Worm (Caenorhabditis elegans): ENCODE results near the gene cht-4.

Gene cht-4

ce11 chrIII:1687999-1688398 lies 30.7 kb upstream of the cht-4 start, which contains the start of gene Y22D7AR.7:
Gene Y22D7AR.7 (minus strand): TSS chrIII:1688099.
- no peak for TF ChIP-seq B0310.2 (tag; optimal IDR thresholded peaks at IDR 0.05)
- TF ChIP-seq hmbx-1 (tag; optimal IDR thresholded peaks at IDR 0.05), result no peak
- no peak for TF ChIP-seq scrt-1 (GFP tag; IDR thresholded peaks at IDR 0.05)
- no peak for TF ChIP-seq ceh-36 (tag; optimal IDR thresholded peaks at IDR 0.05)
- no peak for TF ChIP-seq aly-1 (tag; optimal IDR thresholded peaks at IDR 0.05)
- no peak for TF ChIP-seq tbx-11 (GFP tag; IDR thresholded peaks at IDR 0.05)
- no peak for TF ChIP-seq pes-1 (GFP tag; IDR thresholded peaks at IDR 0.05)
- no peak for TF ChIP-seq tbx-37 (GFP tag; conservative IDR thresholded peaks at IDR 0.05)
- no peak for TF ChIP-seq ama-1 (optimal IDR thresholded peaks at IDR 0.05)
- TF ChIP-seq hmg-4 (GFP tag; optimal IDR thresholded peaks at IDR 0.05), result no peak
- TF ChIP-seq ceh-13 (GFP tag; optimal IDR thresholded peaks at IDR 0.05), result no peak
- no peak for TF ChIP-seq tra-4 (tag; optimal IDR thresholded peaks at IDR 0.05)
- TF ChIP-seq sea-1 (GFP tag; conservative IDR thresholded peaks at IDR 0.05), result no peak
- TF ChIP-seq hnd-1 (tag; optimal IDR thresholded peaks at IDR 0.05), result no peak
- TF ChIP-seq F13C5.2 (tag; optimal IDR thresholded peaks at IDR 0.05), result no peak

- TF ChIP-seq scrt-1 (GFP tag; IDR thresholded peaks at IDR 0.05), result no peak
- no peak for TF ChIP-seq tbx-37 (GFP tag; conservative IDR thresholded peaks at IDR 0.05)
- TF ChIP-seq flt-1 (GFP tag; IDR thresholded peaks at IDR 0.05), result no peak
- no peak for TF ChIP-seq B0310.2 (tag; optimal IDR thresholded peaks at IDR 0.05)
- TF ChIP-seq hmbx-1 (tag; optimal IDR thresholded peaks at IDR 0.05), result no peak
- no peak for TF ChIP-seq pes-1 (GFP tag; IDR thresholded peaks at IDR 0.05)
- TF ChIP-seq hmg-4 (GFP tag; optimal IDR thresholded peaks at IDR 0.05), result no peak
- TF ChIP-seq hnd-1 (tag; optimal IDR thresholded peaks at IDR 0.05), result no peak
- no peak for TF ChIP-seq ceh-36 (tag; optimal IDR thresholded peaks at IDR 0.05)
- no peak for TF ChIP-seq aly-1 (tag; optimal IDR thresholded peaks at IDR 0.05)
- no peak for TF ChIP-seq ama-1 (optimal IDR thresholded peaks at IDR 0.05)
- no peak for TF ChIP-seq ets-7 (tag; optimal IDR thresholded peaks at IDR 0.05)
- no peak for TF ChIP-seq tbx-11 (GFP tag; IDR thresholded peaks at IDR 0.05)
- TF ChIP-seq ceh-13 (GFP tag; optimal IDR thresholded peaks at IDR 0.05), result no peak
Measured at ce11 chrIII:1682262-1682661, 25.0 kb upstream of the cht-4 start.

DNA sequence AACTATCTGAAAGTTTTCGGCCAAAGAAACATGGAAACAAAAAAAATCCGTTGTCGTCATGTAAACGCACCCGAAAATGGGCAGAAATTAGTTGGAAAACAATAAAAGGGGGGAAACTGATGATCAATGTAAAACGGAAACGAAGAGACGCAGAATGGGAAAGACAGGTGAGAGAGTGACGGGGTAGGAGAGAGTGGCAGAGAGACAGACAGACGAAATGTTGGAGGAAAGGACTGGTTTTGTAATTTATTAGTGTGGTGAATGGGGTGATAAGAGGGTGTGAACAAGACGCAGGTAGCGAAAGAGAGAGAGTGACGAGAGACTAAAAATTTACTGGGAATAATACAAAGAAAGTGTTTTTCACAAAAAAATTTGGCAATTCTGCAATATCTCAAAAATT lies 23.7 kb upstream of the cht-4 start:
- TF ChIP-seq tbx-37 (GFP tag; conservative IDR thresholded peaks at IDR 0.05) (peak; percentile 43; the same call in 1 of the 2 replicates), hmg-4 (GFP tag; optimal IDR thresholded peaks at IDR 0.05) (no peak), aly-1 (tag; optimal IDR thresholded peaks at IDR 0.05) (no peak)

- TF ChIP-seq F13C5.2 (tag; optimal IDR thresholded peaks at IDR 0.05) (no peak), tbx-37 (GFP tag; conservative IDR thresholded peaks at IDR 0.05) (no peak), tra-4 (tag; optimal IDR thresholded peaks at IDR 0.05) (no peak), aly-1 (tag; optimal IDR thresholded peaks at IDR 0.05) (no peak), ceh-36 (tag; optimal IDR thresholded peaks at IDR 0.05) (no peak), sea-1 (GFP tag; conservative IDR thresholded peaks at IDR 0.05) (no peak), B0310.2 (tag; optimal IDR thresholded peaks at IDR 0.05) (no peak), hmbx-1 (tag; optimal IDR thresholded peaks at IDR 0.05) (no peak), hnd-1 (tag; optimal IDR thresholded peaks at IDR 0.05) (no peak), pes-1 (GFP tag; IDR thresholded peaks at IDR 0.05) (no peak), ceh-13 (GFP tag; optimal IDR thresholded peaks at IDR 0.05) (no peak), flt-1 (GFP tag; IDR thresholded peaks at IDR 0.05) (no peak), ets-7 (tag; optimal IDR thresholded peaks at IDR 0.05) (no peak), hmg-4 (GFP tag; optimal IDR thresholded peaks at IDR 0.05) (no peak), tbx-11 (GFP tag; IDR thresholded peaks at IDR 0.05) (no peak)
Measured at ce11 chrIII:1680393-1680792, 23.1 kb upstream of the cht-4 start.

DNA sequence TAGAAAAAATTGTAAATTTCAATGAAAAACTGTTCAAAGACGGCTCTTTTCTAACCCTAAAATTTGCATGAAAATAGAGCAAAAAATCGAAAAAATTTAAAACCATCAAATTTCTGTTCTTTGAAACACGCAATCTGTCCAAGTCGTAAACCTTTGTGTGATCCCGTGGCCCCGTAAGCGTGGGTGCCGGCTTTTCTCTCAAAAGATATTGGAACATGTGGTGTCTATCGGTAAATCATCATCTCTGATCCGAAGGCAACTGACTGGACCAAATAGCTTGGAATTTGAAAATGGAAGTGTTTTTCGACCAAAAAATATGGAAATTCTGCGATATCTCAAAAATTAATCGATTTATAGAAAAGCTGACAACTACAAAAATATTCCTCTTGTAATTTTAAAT lies 21.4 kb upstream of the cht-4 start:
- TF ChIP-seq tra-4 (tag; optimal IDR thresholded peaks at IDR 0.05), result no peak
- TF ChIP-seq pes-1 (GFP tag; IDR thresholded peaks at IDR 0.05), result no peak
- TF ChIP-seq tbx-11 (GFP tag; IDR thresholded peaks at IDR 0.05), result no peak
- no peak for TF ChIP-seq ceh-36 (tag; optimal IDR thresholded peaks at IDR 0.05)
- TF ChIP-seq sea-1 (GFP tag; conservative IDR thresholded peaks at IDR 0.05), result no peak
- TF ChIP-seq hmg-4 (GFP tag; optimal IDR thresholded peaks at IDR 0.05), result no peak
- TF ChIP-seq F13C5.2 (tag; optimal IDR thresholded peaks at IDR 0.05), result no peak
- TF ChIP-seq aly-1 (tag; optimal IDR thresholded peaks at IDR 0.05), result no peak
- no peak for TF ChIP-seq flt-1 (GFP tag; IDR thresholded peaks at IDR 0.05)
- no peak for TF ChIP-seq ama-1 (optimal IDR thresholded peaks at IDR 0.05)
- no peak for TF ChIP-seq tbx-37 (GFP tag; conservative IDR thresholded peaks at IDR 0.05)
- no peak for TF ChIP-seq hnd-1 (tag; optimal IDR thresholded peaks at IDR 0.05)
- no peak for TF ChIP-seq scrt-1 (GFP tag; IDR thresholded peaks at IDR 0.05)
- TF ChIP-seq ets-7 (tag; optimal IDR thresholded peaks at IDR 0.05), result no peak
- no peak for TF ChIP-seq ceh-13 (GFP tag; optimal IDR thresholded peaks at IDR 0.05)
- no peak for TF ChIP-seq B0310.2 (tag; optimal IDR thresholded peaks at IDR 0.05)

DNA sequence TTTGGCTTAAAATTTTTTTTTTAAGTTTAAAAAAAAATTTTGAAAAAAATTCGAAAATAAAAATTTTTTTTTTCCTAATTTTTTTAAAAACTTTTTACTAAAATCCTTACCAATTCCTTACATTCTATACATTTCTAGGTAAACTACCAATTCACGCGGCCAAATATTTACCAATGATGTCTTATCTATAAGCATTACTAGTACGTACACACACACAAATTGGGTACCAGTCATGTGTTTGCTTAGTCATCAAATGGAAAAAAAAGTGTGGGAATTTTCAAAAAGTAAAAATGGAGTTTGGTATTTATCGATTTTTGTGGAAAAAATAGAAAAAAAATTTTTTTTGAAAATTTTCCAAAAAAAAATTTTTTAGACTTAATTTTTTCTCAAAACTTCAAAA lies 19.3 kb upstream of the cht-4 start, which contains the start of gene Y22D7AR.6:
Y22D7AR.6 (minus strand) TSS at position 134 of the 400 bp plus-strand sequence.
- TF ChIP-seq scrt-1 (GFP tag; IDR thresholded peaks at IDR 0.05) (no peak), flt-1 (GFP tag; IDR thresholded peaks at IDR 0.05) (no peak), F13C5.2 (tag; optimal IDR thresholded peaks at IDR 0.05) (no peak), tbx-11 (GFP tag; IDR thresholded peaks at IDR 0.05) (no peak), hmbx-1 (tag; optimal IDR thresholded peaks at IDR 0.05) (no peak), ceh-36 (tag; optimal IDR thresholded peaks at IDR 0.05) (no peak), tbx-37 (GFP tag; conservative IDR thresholded peaks at IDR 0.05) (no peak), ets-7 (tag; optimal IDR thresholded peaks at IDR 0.05) (no peak), aly-1 (tag; optimal IDR thresholded peaks at IDR 0.05) (no peak), tra-4 (tag; optimal IDR thresholded peaks at IDR 0.05) (no peak), B0310.2 (tag; optimal IDR thresholded peaks at IDR 0.05) (no peak)

ce11 chrIII:1674760-1675159 lies 17.5 kb upstream of the cht-4 start:
- TF ChIP-seq B0310.2 (tag; optimal IDR thresholded peaks at IDR 0.05) (no peak), tra-4 (tag; optimal IDR thresholded peaks at IDR 0.05) (no peak), hnd-1 (tag; optimal IDR thresholded peaks at IDR 0.05) (no peak), ceh-36 (tag; optimal IDR thresholded peaks at IDR 0.05) (no peak), pes-1 (GFP tag; IDR thresholded peaks at IDR 0.05) (no peak), flt-1 (GFP tag; IDR thresholded peaks at IDR 0.05) (no peak), F13C5.2 (tag; optimal IDR thresholded peaks at IDR 0.05) (no peak), hmbx-1 (tag; optimal IDR thresholded peaks at IDR 0.05) (no peak), aly-1 (tag; optimal IDR thresholded peaks at IDR 0.05) (no peak), ceh-13 (GFP tag; optimal IDR thresholded peaks at IDR 0.05) (no peak), sea-1 (GFP tag; conservative IDR thresholded peaks at IDR 0.05) (no peak), hmg-4 (GFP tag; optimal IDR thresholded peaks at IDR 0.05) (no peak), tbx-37 (GFP tag; conservative IDR thresholded peaks at IDR 0.05) (no peak), tbx-11 (GFP tag; IDR thresholded peaks at IDR 0.05) (no peak), ama-1 (optimal IDR thresholded peaks at IDR 0.05) (no peak), ets-7 (tag; optimal IDR thresholded peaks at IDR 0.05) (no peak), scrt-1 (GFP tag; IDR thresholded peaks at IDR 0.05) (no peak)
